In genomic region chr2L:17383588-17384308, dm6 we compare ENCODE assay signal across 1 fruit fly cellular context.
TF ChIP-seq lines count a peak whose summit lies in the region.

Gene Lrch, minus strand, starts transcription at chr2L:17384115.

TF ChIP-seq in whole organism, embryonic, 481 proteins besides CTCF, POLR2A, EP300 and RAD21 (continued from another document and continues in another):
- TF ChIP-seq CG4820 (GFP tag; optimal IDR thresholded peaks at IDR 0.05; lab: Kevin White, UChicago): no peak
- peak; percentile 14 for TF ChIP-seq NC2β (GFP tag; optimal IDR thresholded peaks at IDR 0.05; lab: Kevin White, UChicago)
- no peak for TF ChIP-seq al (GFP tag; IDR thresholded peaks at IDR 0.05; lab: Robert Waterston, UW)
- peak; percentile 24; the same call in 1 of the 2 replicates for TF ChIP-seq CG31441 (GFP tag; IDR thresholded peaks at IDR 0.05; lab: Robert Waterston, UW)
- no peak for TF ChIP-seq Dip3 (GFP tag; optimal IDR thresholded peaks at IDR 0.05; lab: Kevin White, UChicago)
- TF ChIP-seq z (GFP tag; IDR thresholded peaks at IDR 0.05; lab: Robert Waterston, UW): no peak
- no peak for TF ChIP-seq D (optimal IDR thresholded peaks at IDR 0.05; lab: Kevin White, UChicago)
- no peak for TF ChIP-seq D (GFP tag; optimal IDR thresholded peaks at IDR 0.05; lab: Kevin White, UChicago)
- no peak for TF ChIP-seq Hr39 (optimal IDR thresholded peaks at IDR 0.05; lab: Kevin White, UChicago)
- no peak for TF ChIP-seq CG17802 (tag; optimal IDR thresholded peaks at IDR 0.05; lab: Kevin White, UChicago)
- peak in 1 of 2 experiments; percentile 2 for TF ChIP-seq bsh (GFP tag; optimal IDR thresholded peaks at IDR 0.05; lab: Kevin White, UChicago)
- TF ChIP-seq gt (GFP tag; IDR thresholded peaks at IDR 0.05; lab: Robert Waterston, UW): no peak
- TF ChIP-seq Lim3 (GFP tag; IDR thresholded peaks at IDR 0.05; lab: Robert Waterston, UW): no peak
- no peak for TF ChIP-seq Antp (GFP tag; optimal IDR thresholded peaks at IDR 0.05; lab: Kevin White, UChicago)
- TF ChIP-seq odd (GFP tag; optimal IDR thresholded peaks at IDR 0.05; lab: Kevin White, UChicago): no peak
- no peak for TF ChIP-seq CG12391 (tag; optimal IDR thresholded peaks at IDR 0.05; lab: Kevin White, UChicago)
- TF ChIP-seq CG12071 (GFP tag; optimal IDR thresholded peaks at IDR 0.05; lab: Kevin White, UChicago): peak; percentile 45
- TF ChIP-seq Mes4 (GFP tag; optimal IDR thresholded peaks at IDR 0.05; lab: Kevin White, UChicago): peak; percentile 21
- peak; percentile 67 for TF ChIP-seq ci (GFP tag; IDR thresholded peaks at IDR 0.05; lab: Robert Waterston, UW)
- peak; percentile 74 for TF ChIP-seq abd-A (tag; optimal IDR thresholded peaks at IDR 0.05; lab: Kevin White, UChicago)
- TF ChIP-seq CG7963 (GFP tag; IDR thresholded peaks at IDR 0.05; lab: Robert Waterston, UW; ENCODE audit: partially characterized antibody): peak; percentile 87
- TF ChIP-seq sob (GFP tag; IDR thresholded peaks at IDR 0.05; lab: Robert Waterston, UW): peak; percentile 53; the same call in 1 of the 2 replicates
- peak; percentile 12; the same call in 1 of the 2 replicates for TF ChIP-seq Drgx (GFP tag; IDR thresholded peaks at IDR 0.05; lab: Robert Waterston, UW)
- no peak for TF ChIP-seq CG32532 (GFP tag; IDR thresholded peaks at IDR 0.05; lab: Robert Waterston, UW)
- TF ChIP-seq dati (GFP tag; IDR thresholded peaks at IDR 0.05; lab: Robert Waterston, UW): no peak
- TF ChIP-seq p53 (GFP tag; optimal IDR thresholded peaks at IDR 0.05; lab: Kevin White, UChicago): no peak
- peak; percentile 37 for TF ChIP-seq Hand (GFP tag; optimal IDR thresholded peaks at IDR 0.05; lab: Kevin White, UChicago)
- no peak for TF ChIP-seq CoRest (tag; optimal IDR thresholded peaks at IDR 0.05; lab: Kevin White, UChicago)
- no peak for TF ChIP-seq Taf1 (GFP tag; IDR thresholded peaks at IDR 0.05; lab: Robert Waterston, UW)
- TF ChIP-seq CG11560 (tag; IDR thresholded peaks at IDR 0.05; lab: Robert Waterston, UW): no peak
- TF ChIP-seq TFAM (GFP tag; optimal IDR thresholded peaks at IDR 0.05; lab: Kevin White, UChicago): no peak
- peak; percentile 91 for TF ChIP-seq Dref (GFP tag; IDR thresholded peaks at IDR 0.05; lab: Robert Waterston, UW)
- no peak for TF ChIP-seq B-H1 (GFP tag; IDR thresholded peaks at IDR 0.05; lab: Robert Waterston, UW)
- no peak for TF ChIP-seq hkb (optimal IDR thresholded peaks at IDR 0.05; lab: Kevin White, UChicago)
- peak; percentile 31; the same call in 1 of the 2 replicates for TF ChIP-seq hkb (GFP tag; IDR thresholded peaks at IDR 0.05; lab: Robert Waterston, UW)
- peak; percentile 10 to 27 for TF ChIP-seq dpn (GFP tag; optimal IDR thresholded peaks at IDR 0.05; lab: Kevin White, UChicago)
- TF ChIP-seq CG15479 (GFP tag; optimal IDR thresholded peaks at IDR 0.05; lab: Kevin White, UChicago): peak; percentile 98
- TF ChIP-seq CG43689 (GFP tag; IDR thresholded peaks at IDR 0.05; lab: Robert Waterston, UW): no peak
- TF ChIP-seq cas (GFP tag; IDR thresholded peaks at IDR 0.05; lab: Robert Waterston, UW): no peak
- peak; percentile 8 for TF ChIP-seq CG31365 (tag; optimal IDR thresholded peaks at IDR 0.05; lab: Kevin White, UChicago)
- TF ChIP-seq amos (GFP tag; IDR thresholded peaks at IDR 0.05; lab: Robert Waterston, UW; ENCODE audit: partially characterized antibody): peak; percentile 88
- TF ChIP-seq lbe (GFP tag; optimal IDR thresholded peaks at IDR 0.05; lab: Kevin White, UChicago): no peak
- no peak for TF ChIP-seq wek (GFP tag; optimal IDR thresholded peaks at IDR 0.05; lab: Kevin White, UChicago)
- TF ChIP-seq CG17359 (tag; optimal IDR thresholded peaks at IDR 0.05; lab: Kevin White, UChicago): peak; percentile 40
- peak; percentile 39 for TF ChIP-seq gsb-n (tag; optimal IDR thresholded peaks at IDR 0.05; lab: Kevin White, UChicago)
- peak; percentile 71 for TF ChIP-seq HLH4C (GFP tag; IDR thresholded peaks at IDR 0.05; lab: Robert Waterston, UW; ENCODE audit: partially characterized antibody)
- peak; percentile 75 for TF ChIP-seq nerfin-2 (GFP tag; IDR thresholded peaks at IDR 0.05; lab: Robert Waterston, UW; ENCODE audit: partially characterized antibody)
- no peak for TF ChIP-seq emc (GFP tag; optimal IDR thresholded peaks at IDR 0.05; lab: Kevin White, UChicago)
- TF ChIP-seq MBD-R2 (GFP tag; IDR thresholded peaks at IDR 0.05; lab: Robert Waterston, UW): peak; percentile 33; the same call in 1 of the 2 replicates
- TF ChIP-seq ato (GFP tag; IDR thresholded peaks at IDR 0.05; lab: Robert Waterston, UW; ENCODE audit: partially characterized antibody): peak; percentile 74
- TF ChIP-seq HLH54F (GFP tag; optimal IDR thresholded peaks at IDR 0.05; lab: Kevin White, UChicago): no peak
- TF ChIP-seq CG13296 (GFP tag; optimal IDR thresholded peaks at IDR 0.05; lab: Kevin White, UChicago): peak; percentile 21
- TF ChIP-seq sc (optimal IDR thresholded peaks at IDR 0.05; lab: Kevin White, UChicago): no peak
- no peak for TF ChIP-seq sc (GFP tag; optimal IDR thresholded peaks at IDR 0.05; lab: Kevin White, UChicago)
- TF ChIP-seq CG18764 (GFP tag; optimal IDR thresholded peaks at IDR 0.05; lab: Kevin White, UChicago): no peak
- peak; percentile 57; the same call in 2 of the 3 replicates for TF ChIP-seq Doc3 (GFP tag; IDR thresholded peaks at IDR 0.05; lab: Robert Waterston, UW; ENCODE audit: partially characterized antibody)
- TF ChIP-seq tup (GFP tag; optimal IDR thresholded peaks at IDR 0.05; lab: Kevin White, UChicago): no peak
- no peak for TF ChIP-seq chif (GFP tag; optimal IDR thresholded peaks at IDR 0.05; lab: Kevin White, UChicago)
- TF ChIP-seq Nf-YA (GFP tag; IDR thresholded peaks at IDR 0.05; lab: Robert Waterston, UW): no peak
- TF ChIP-seq Sox102F (GFP tag; optimal IDR thresholded peaks at IDR 0.05; lab: Kevin White, UChicago): no peak
- no peak for TF ChIP-seq croc (GFP tag; conservative IDR thresholded peaks at IDR 0.05; lab: Robert Waterston, UW)
- no peak for TF ChIP-seq ATbp (GFP tag; optimal IDR thresholded peaks at IDR 0.05; lab: Kevin White, UChicago)
- peak; percentile 88 for TF ChIP-seq CG6791 (GFP tag; IDR thresholded peaks at IDR 0.05; lab: Robert Waterston, UW; ENCODE audit: partially characterized antibody)
- no peak for TF ChIP-seq lmd (GFP tag; IDR thresholded peaks at IDR 0.05; lab: Robert Waterston, UW)
- peak; percentile 4 for TF ChIP-seq Fer3 (tag; optimal IDR thresholded peaks at IDR 0.05; lab: Kevin White, UChicago)
- peak; percentile 91 for TF ChIP-seq Adf1 (GFP tag; IDR thresholded peaks at IDR 0.05; lab: Robert Waterston, UW)
- TF ChIP-seq her (GFP tag; optimal IDR thresholded peaks at IDR 0.05; lab: Kevin White, UChicago): peak; percentile 93
- no peak for TF ChIP-seq CG6854 (GFP tag; optimal IDR thresholded peaks at IDR 0.05; lab: Kevin White, UChicago)
- TF ChIP-seq ind (GFP tag; optimal IDR thresholded peaks at IDR 0.05; lab: Kevin White, UChicago): no peak
- TF ChIP-seq insv (GFP tag; optimal IDR thresholded peaks at IDR 0.05; lab: Kevin White, UChicago): no peak
- peak; percentile 58; the same call in 2 of the 3 replicates for TF ChIP-seq mld (GFP tag; IDR thresholded peaks at IDR 0.05; lab: Robert Waterston, UW; ENCODE audit: partially characterized antibody)
- TF ChIP-seq E2f1 (GFP tag; IDR thresholded peaks at IDR 0.05; lab: Robert Waterston, UW): no peak
- TF ChIP-seq Trl (optimal IDR thresholded peaks at IDR 0.05; lab: Kevin White, UChicago): no peak
- peak; percentile 35 for TF ChIP-seq Trl (GFP tag; optimal IDR thresholded peaks at IDR 0.05; lab: Kevin White, UChicago)
- no peak for TF ChIP-seq CG4282 (GFP tag; optimal IDR thresholded peaks at IDR 0.05; lab: Kevin White, UChicago)
- peak; percentile 56 for TF ChIP-seq exex (tag; optimal IDR thresholded peaks at IDR 0.05; lab: Kevin White, UChicago)
- TF ChIP-seq gsb (GFP tag; IDR thresholded peaks at IDR 0.05; lab: Robert Waterston, UW): no peak
- no peak for TF ChIP-seq Awh (GFP tag; IDR thresholded peaks at IDR 0.05; lab: Robert Waterston, UW)
- TF ChIP-seq CG4424 (GFP tag; optimal IDR thresholded peaks at IDR 0.05; lab: Kevin White, UChicago): no peak
- peak; percentile 89 for TF ChIP-seq Bgb (GFP tag; IDR thresholded peaks at IDR 0.05; lab: Robert Waterston, UW; ENCODE audit: partially characterized antibody)
- 0 out of 3 replicates have a peak, but pooled peaks have one; percentile 26 for TF ChIP-seq CG11695 (GFP tag; IDR thresholded peaks at IDR 0.05; lab: Robert Waterston, UW)
- no peak for TF ChIP-seq CG31224 (GFP tag; IDR thresholded peaks at IDR 0.05; lab: Robert Waterston, UW)
- peak; percentile 68 for TF ChIP-seq onecut (GFP tag; IDR thresholded peaks at IDR 0.05; lab: Robert Waterston, UW)
- peak; percentile 87 for TF ChIP-seq HLHmδ (GFP tag; optimal IDR thresholded peaks at IDR 0.05; lab: Kevin White, UChicago)
- TF ChIP-seq CG7839 (tag; optimal IDR thresholded peaks at IDR 0.05; lab: Kevin White, UChicago): peak; percentile 40
- peak; percentile 13 for TF ChIP-seq CG10431 (GFP tag; optimal IDR thresholded peaks at IDR 0.05; lab: Kevin White, UChicago)
- peak; percentile 14 for TF ChIP-seq grau (tag; optimal IDR thresholded peaks at IDR 0.05; lab: Kevin White, UChicago)
- peak; percentile 31 for TF ChIP-seq CHES-1-like (GFP tag; optimal IDR thresholded peaks at IDR 0.05; lab: Kevin White, UChicago)
- TF ChIP-seq Blimp-1 (GFP tag; optimal IDR thresholded peaks at IDR 0.05; lab: Kevin White, UChicago): peak; percentile 32
- no peak for TF ChIP-seq CG7271 (tag; optimal IDR thresholded peaks at IDR 0.05; lab: Kevin White, UChicago)
- peak; percentile 51 for TF ChIP-seq tap (tag; optimal IDR thresholded peaks at IDR 0.05; lab: Kevin White, UChicago)
- no peak for TF ChIP-seq CG6254 (GFP tag; optimal IDR thresholded peaks at IDR 0.05; lab: Kevin White, UChicago)
- no peak for TF ChIP-seq dan (GFP tag; IDR thresholded peaks at IDR 0.05; lab: Robert Waterston, UW)
- peak; percentile 52 for TF ChIP-seq kni (GFP tag; optimal IDR thresholded peaks at IDR 0.05; lab: Kevin White, UChicago)
- no peak for TF ChIP-seq CG10654 (GFP tag; optimal IDR thresholded peaks at IDR 0.05; lab: Kevin White, UChicago)
- TF ChIP-seq gfzf (GFP tag; optimal IDR thresholded peaks at IDR 0.05; lab: Kevin White, UChicago): no peak
- TF ChIP-seq Pdp1 (GFP tag; optimal IDR thresholded peaks at IDR 0.05; lab: Kevin White, UChicago): no peak
- TF ChIP-seq ems (GFP tag; optimal IDR thresholded peaks at IDR 0.05; lab: Kevin White, UChicago): no peak
- TF ChIP-seq Fer2 (tag; optimal IDR thresholded peaks at IDR 0.05; lab: Kevin White, UChicago): no peak
- no peak for TF ChIP-seq pb (GFP tag; optimal IDR thresholded peaks at IDR 0.05; lab: Kevin White, UChicago)
- TF ChIP-seq chinmo (GFP tag; IDR thresholded peaks at IDR 0.05; lab: Robert Waterston, UW; ENCODE audit: partially characterized antibody): peak; percentile 66; the same call in 1 of the 4 replicates
- peak; percentile 41; the same call in 1 of the 2 replicates for TF ChIP-seq hbn (GFP tag; IDR thresholded peaks at IDR 0.05; lab: Robert Waterston, UW; ENCODE audit: partially characterized antibody)
- TF ChIP-seq dysf (GFP tag; IDR thresholded peaks at IDR 0.05; lab: Robert Waterston, UW): no peak
- no peak for TF ChIP-seq CG18476 (GFP tag; optimal IDR thresholded peaks at IDR 0.05; lab: Kevin White, UChicago)
- TF ChIP-seq CG3847 (GFP tag; IDR thresholded peaks at IDR 0.05; lab: Robert Waterston, UW): no peak
- TF ChIP-seq MESR4 (GFP tag; optimal IDR thresholded peaks at IDR 0.05; lab: Kevin White, UChicago): peak; percentile 55
- TF ChIP-seq CG34376 (GFP tag; optimal IDR thresholded peaks at IDR 0.05; lab: Kevin White, UChicago): peak; percentile 36
- no peak for TF ChIP-seq zf30C (GFP tag; optimal IDR thresholded peaks at IDR 0.05; lab: Kevin White, UChicago)
- no peak for TF ChIP-seq CG31388 (GFP tag; optimal IDR thresholded peaks at IDR 0.05; lab: Kevin White, UChicago)
- TF ChIP-seq sna (GFP tag; IDR thresholded peaks at IDR 0.05; lab: Robert Waterston, UW; ENCODE audit: partially characterized antibody): peak; percentile 34; the same call in 1 of the 2 replicates
- no peak for TF ChIP-seq Neu2 (GFP tag; optimal IDR thresholded peaks at IDR 0.05; lab: Kevin White, UChicago; ENCODE audit: borderline replicate concordance)
- peak; percentile 83 for TF ChIP-seq pros (GFP tag; optimal IDR thresholded peaks at IDR 0.05; lab: Kevin White, UChicago)
- TF ChIP-seq CG7786 (GFP tag; optimal IDR thresholded peaks at IDR 0.05; lab: Kevin White, UChicago): no peak
- no peak for TF ChIP-seq CG4730 (GFP tag; IDR thresholded peaks at IDR 0.05; lab: Robert Waterston, UW)
- peak; percentile 87 for TF ChIP-seq Dp (GFP tag; optimal IDR thresholded peaks at IDR 0.05; lab: Kevin White, UChicago)
- TF ChIP-seq CG33557 (GFP tag; optimal IDR thresholded peaks at IDR 0.05; lab: Kevin White, UChicago): peak; percentile 47
- TF ChIP-seq Dfd (GFP tag; optimal IDR thresholded peaks at IDR 0.05; lab: Kevin White, UChicago): no peak
- TF ChIP-seq Fer1 (GFP tag; optimal IDR thresholded peaks at IDR 0.05; lab: Kevin White, UChicago): peak; percentile 65
- no peak for TF ChIP-seq CG9797 (GFP tag; optimal IDR thresholded peaks at IDR 0.05; lab: Kevin White, UChicago)
- no peak for TF ChIP-seq ttk (GFP tag; IDR thresholded peaks at IDR 0.05; lab: Robert Waterston, UW)
- TF ChIP-seq CG6683 (GFP tag; optimal IDR thresholded peaks at IDR 0.05; lab: Kevin White, UChicago): peak; percentile 31
- TF ChIP-seq Dbx (GFP tag; IDR thresholded peaks at IDR 0.05; lab: Robert Waterston, UW): peak; percentile 41; the same call in 1 of the 3 replicates
- TF ChIP-seq CG6175 (GFP tag; IDR thresholded peaks at IDR 0.05; lab: Robert Waterston, UW): no peak
- TF ChIP-seq CG13424 (tag; optimal IDR thresholded peaks at IDR 0.05; lab: Kevin White, UChicago): no peak
- no peak for TF ChIP-seq CG30431 (GFP tag; optimal IDR thresholded peaks at IDR 0.05; lab: Kevin White, UChicago)
- TF ChIP-seq CG2678 (tag; optimal IDR thresholded peaks at IDR 0.05; lab: Kevin White, UChicago): no peak
- TF ChIP-seq CG12942 (GFP tag; optimal IDR thresholded peaks at IDR 0.05; lab: Kevin White, UChicago): no peak
- peak; percentile 48 for TF ChIP-seq ERR (GFP tag; optimal IDR thresholded peaks at IDR 0.05; lab: Kevin White, UChicago)
- no peak for TF ChIP-seq fd64A (GFP tag; optimal IDR thresholded peaks at IDR 0.05; lab: Kevin White, UChicago)
- TF ChIP-seq Atf6 (GFP tag; IDR thresholded peaks at IDR 0.05; lab: Robert Waterston, UW): peak; percentile 21; the same call in 1 of the 2 replicates
- no peak for TF ChIP-seq CG2202 (tag; optimal IDR thresholded peaks at IDR 0.05; lab: Kevin White, UChicago)
- peak; percentile 2 for TF ChIP-seq CG18599 (GFP tag; optimal IDR thresholded peaks at IDR 0.05; lab: Kevin White, UChicago)
- no peak for TF ChIP-seq CG17612 (GFP tag; IDR thresholded peaks at IDR 0.05; lab: Robert Waterston, UW)
